Worm (Caenorhabditis elegans) whole organism, mixed stage, embryonic: ENCODE measurements around the gene F55F3.4.

Experiments used
- ham-2 ChIP-seq: fragments of 200-800 bp; sonication (Bioruptor generic); optimal IDR thresholded peaks from 2 replicates; lab custom pipeline; 2018; ENCODE audit warnings: mild to moderate bottlenecking, missing genetic modification characterization, missing compliant biosample characterization
- lin-13 ChIP-seq: fragments of 150-350 bp; optimal IDR thresholded peaks from 2 replicates; lab custom pipeline; 2014; ENCODE audit warnings: missing biosample characterization, missing genetic modification characterization
- lin-32 ChIP-seq: fragments of 200-800 bp; sonication (Bioruptor generic); optimal IDR thresholded peaks from 2 replicates; lab custom pipeline; 2018; ENCODE audit warnings: mild to moderate bottlenecking, missing genetic modification characterization, missing compliant biosample characterization
- lsy-2 ChIP-seq: fragments of 150-350 bp; optimal IDR thresholded peaks from 2 replicates; lab custom pipeline; 2014; ENCODE audit warnings: missing biosample characterization, missing genetic modification characterization
- mep-1 ChIP-seq: fragments of 150-350 bp; optimal IDR thresholded peaks from 2 replicates; lab custom pipeline; 2017; ENCODE audit warnings: missing biosample characterization, missing genetic modification reagents, missing genetic modification characterization, inconsistent platforms
- mls-2 ChIP-seq: sonication (generic microtip); optimal IDR thresholded peaks from 2 replicates; lab custom pipeline; 2016; ENCODE audit warnings: mild to moderate bottlenecking, missing genetic modification characterization, moderate library complexity, missing compliant biosample characterization
- nhr-2 ChIP-seq: fragments of 150-350 bp; optimal IDR thresholded peaks from 2 replicates; lab custom pipeline; 2014; ENCODE audit warnings: missing biosample characterization, missing genetic modification characterization
- nhr-237 ChIP-seq: fragments of 150-350 bp; optimal IDR thresholded peaks from 2 replicates; lab custom pipeline; 2014; ENCODE audit warnings: missing biosample characterization, missing genetic modification characterization
- nhr-76 ChIP-seq: sonication (generic microtip); optimal IDR thresholded peaks from 2 replicates; lab custom pipeline; 2017; ENCODE audit warnings: missing biosample characterization, missing genetic modification characterization
- pha-4 ChIP-seq: fragments of 150-350 bp; optimal IDR thresholded peaks from 2 replicates; lab custom pipeline; 2018; ENCODE audit warnings: missing biosample characterization, missing genetic modification reagents, missing genetic modification characterization
- snpc-4 ChIP-seq: fragments of 150-350 bp; optimal IDR thresholded peaks from 2 replicates; lab custom pipeline; 2014; ENCODE audit warnings: missing biosample characterization, missing genetic modification characterization
- unc-62 ChIP-seq: fragments of 150-350 bp; optimal IDR thresholded peaks from 2 replicates; lab custom pipeline; 2014; ENCODE audit warnings: missing biosample characterization, missing genetic modification reagents, missing genetic modification characterization
- ztf-11 ChIP-seq: fragments of 150-350 bp; optimal IDR thresholded peaks from 2 replicates; lab custom pipeline; 2014; ENCODE audit warnings: missing biosample characterization, missing genetic modification characterization

ce11 chrX:13833448-13833847 lies 48.1 kb downstream of the F55F3.4 start:
- no peak for TF ChIP-seq unc-62 (GFP tag; lab: Kevin White, UChicago)
- TF ChIP-seq nhr-237 = no peak
- no peak for TF ChIP-seq lin-32
- no peak for TF ChIP-seq lsy-2
- TF ChIP-seq lin-13 (tag; lab: Kevin White, UChicago) = no peak
- no peak for TF ChIP-seq pha-4
- TF ChIP-seq nhr-76 (tag; lab: Kevin White, UChicago) = no peak
- no peak for TF ChIP-seq snpc-4
- TF ChIP-seq nhr-2 (tag; lab: Kevin White, UChicago) = no peak
- TF ChIP-seq mls-2 (tag; lab: Kevin White, UChicago) = no peak
- no peak for TF ChIP-seq ztf-11 (tag; lab: Kevin White, UChicago)
- no peak for TF ChIP-seq mep-1 (tag; lab: Kevin White, UChicago)
- no peak for TF ChIP-seq ham-2
